Comparison of ENCODE assay signal across 4 fruit fly cellular contexts in genomic region chr2L:9946051-9946450, dm6.
A peak's percentile ranks its signal among the peaks of the same experiment; 100 is the strongest.
TF ChIP-seq lines count a peak whose summit lies in the region.

No protein-coding gene starts in this region.

- TF ChIP-seq CTCF in whole organism, embryonic (GFP tag; optimal IDR thresholded peaks at IDR 0.05; lab: Kevin White, UChicago), result no peak

TF ChIP-seq in whole organism, embryonic, 481 proteins besides CTCF, POLR2A, EP300 and RAD21:
- TF ChIP-seq tll (GFP tag; optimal IDR thresholded peaks at IDR 0.05; lab: Kevin White, UChicago) (peak in 1 of 2 experiments; percentile 20), sens (GFP tag; lab: Kevin White, UChicago) (no peak), Hr78 (GFP tag; optimal IDR thresholded peaks at IDR 0.05; lab: Kevin White, UChicago) (peak in 1 of 2 experiments; percentile 35), CG12769 (tag; optimal IDR thresholded peaks at IDR 0.05; lab: Kevin White, UChicago) (peak; percentile 16), Spps (tag; optimal IDR thresholded peaks at IDR 0.05; lab: Kevin White, UChicago) (no peak), Med (GFP tag; lab: Kevin White, UChicago) (peak; percentile 74), aop (GFP tag; IDR thresholded peaks at IDR 0.05; lab: Robert Waterston, UW) (no peak), CG10431 (GFP tag; optimal IDR thresholded peaks at IDR 0.05; lab: Kevin White, UChicago) (peak; percentile 98), kni (GFP tag; optimal IDR thresholded peaks at IDR 0.05; lab: Kevin White, UChicago) (peak; percentile 79), CG6813 (GFP tag; optimal IDR thresholded peaks at IDR 0.05; lab: Kevin White, UChicago) (no peak), Stat92E (GFP tag; optimal IDR thresholded peaks at IDR 0.05; lab: Kevin White, UChicago) (peak in 1 of 3 experiments; percentile 49), Usf (GFP tag; optimal IDR thresholded peaks at IDR 0.05; lab: Kevin White, UChicago) (no peak), ranshi (GFP tag; IDR thresholded peaks at IDR 0.05; lab: Robert Waterston, UW) (peak; percentile 24; the same call in 1 of the 2 replicates), bowl (GFP tag; IDR thresholded peaks at IDR 0.05; lab: Robert Waterston, UW) (no peak), grn (GFP tag; optimal IDR thresholded peaks at IDR 0.05; lab: Kevin White, UChicago) (no peak), cg (GFP tag; optimal IDR thresholded peaks at IDR 0.05; lab: Kevin White, UChicago) (peak; percentile 19), Lpt (GFP tag; optimal IDR thresholded peaks at IDR 0.05; lab: Kevin White, UChicago) (no peak), oc (tag; optimal IDR thresholded peaks at IDR 0.05; lab: Kevin White, UChicago) (peak; percentile 19), crol (GFP tag; IDR thresholded peaks at IDR 0.05; lab: Robert Waterston, UW) (peak; percentile 45; the same call in 1 of the 2 replicates), dm (GFP tag; optimal IDR thresholded peaks at IDR 0.05; lab: Kevin White, UChicago) (no peak)
TF ChIP-seq in whole organism, embryonic: peak in this region for 11.

TF ChIP-seq in whole organism, prepupa, 60 proteins besides CTCF, POLR2A, EP300 and RAD21:
- TF ChIP-seq CG6163 (GFP tag; IDR thresholded peaks at IDR 0.05; lab: Robert Waterston, UW) (0 out of 3 replicates have a peak, but pooled peaks have one; percentile 31), dsx (GFP tag; optimal IDR thresholded peaks at IDR 0.05; lab: Kevin White, UChicago; ENCODE audit: poor library complexity, severe bottlenecking) (peak; percentile 95), CG15336 (GFP tag; IDR thresholded peaks at IDR 0.05; lab: Robert Waterston, UW) (no peak), CG6854 (GFP tag; optimal IDR thresholded peaks at IDR 0.05; lab: Kevin White, UChicago) (peak; percentile 8), CG1621 (tag; optimal IDR thresholded peaks at IDR 0.05; lab: Kevin White, UChicago) (peak; percentile 8), Blimp-1 (GFP tag; optimal IDR thresholded peaks at IDR 0.05; lab: Kevin White, UChicago) (no peak), fkh (GFP tag; optimal IDR thresholded peaks at IDR 0.05; lab: Kevin White, UChicago) (peak; percentile 27)

TF ChIP-seq in whole organism, pupa, 21 proteins besides CTCF, POLR2A, EP300 and RAD21:
- TF ChIP-seq CG4496 (GFP tag; IDR thresholded peaks at IDR 0.05; lab: Robert Waterston, UW) (0 out of 3 replicates have a peak, but pooled peaks have one; percentile 25), CG13204 (GFP tag; optimal IDR thresholded peaks at IDR 0.05; lab: Kevin White, UChicago) (no peak)

TF ChIP-seq in whole organism, wandering third instar larva, 38 proteins besides CTCF, POLR2A, EP300 and RAD21:
- TF ChIP-seq fru (GFP tag; optimal IDR thresholded peaks at IDR 0.05; lab: Kevin White, UChicago), result no peak
- no peak for TF ChIP-seq br (GFP tag; optimal IDR thresholded peaks at IDR 0.05; lab: Kevin White, UChicago)
- TF ChIP-seq CrebA (GFP tag; optimal IDR thresholded peaks at IDR 0.05; lab: Kevin White, UChicago; ENCODE audit: borderline replicate concordance), result no peak
- no peak for TF ChIP-seq CG9705 (GFP tag; optimal IDR thresholded peaks at IDR 0.05; lab: Kevin White, UChicago)
- TF ChIP-seq Dif (GFP tag; optimal IDR thresholded peaks at IDR 0.05; lab: Kevin White, UChicago; ENCODE audit: partially characterized antibody), result peak; percentile 75
- no peak for TF ChIP-seq sage (GFP tag; optimal IDR thresholded peaks at IDR 0.05; lab: Kevin White, UChicago)
- TF ChIP-seq Hr83 (GFP tag; optimal IDR thresholded peaks at IDR 0.05; lab: Kevin White, UChicago; ENCODE audit: poor library complexity, severe bottlenecking), result peak; percentile 62
- TF ChIP-seq Sp1 (GFP tag; optimal IDR thresholded peaks at IDR 0.05; lab: Kevin White, UChicago), result no peak
- no peak for TF ChIP-seq GATAd (GFP tag; optimal IDR thresholded peaks at IDR 0.05; lab: Kevin White, UChicago)
- peak; percentile 56 for TF ChIP-seq Vsx2 (GFP tag; optimal IDR thresholded peaks at IDR 0.05; lab: Kevin White, UChicago; ENCODE audit: partially characterized antibody)
- no peak for TF ChIP-seq psq (GFP tag; optimal IDR thresholded peaks at IDR 0.05; lab: Kevin White, UChicago)
TF ChIP-seq in whole organism, wandering third instar larva: peak in this region for 3.

Comparison
In these comparisons a context has a peak if more than half of its experiments do, and no peak if none do; other contexts are left out.
1. Of the 7 proteins assayed by ChIP-seq in both whole organism, embryonic and whole organism, prepupa: peak only in whole organism, embryonic: none; only in whole organism, prepupa: CG6854; in both: none; in neither: 6.